Worm (Caenorhabditis elegans): ENCODE measurements around the gene wrt-2.

ce11 chrX:3094304-3094703, at the start of gene wrt-2:
- TF ChIP-seq klf-2 (GFP tag; conservative IDR thresholded peaks at IDR 0.05) (no peak), ztf-23 (GFP tag; IDR thresholded peaks at IDR 0.05) (no peak), ztf-29 (GFP tag; IDR thresholded peaks at IDR 0.05) (no peak), flt-1 (GFP tag; IDR thresholded peaks at IDR 0.05) (no peak), cog-1 (tag; optimal IDR thresholded peaks at IDR 0.05) (no peak), tab-1 (GFP tag; IDR thresholded peaks at IDR 0.05) (no peak), T22C8.4 (GFP tag; IDR thresholded peaks at IDR 0.05) (no peak)
